Worm (Caenorhabditis elegans) whole organism, early embryonic: ENCODE measurements around the gene pals-22.

Source experiments
- B0310.2 ChIP-seq: sonication (generic microtip); optimal IDR thresholded peaks from 2 replicates; lab custom pipeline; 2016; ENCODE audit warnings: mild to moderate bottlenecking, missing genetic modification characterization, missing compliant biosample characterization
- F13C5.2 ChIP-seq: sonication (generic microtip); optimal IDR thresholded peaks from 2 replicates; lab custom pipeline; 2017; ENCODE audit warnings: mild to moderate bottlenecking, missing genetic modification characterization, inconsistent platforms, missing compliant biosample characterization
- aly-1 ChIP-seq: sonication (generic microtip); optimal IDR thresholded peaks from 2 replicates; lab custom pipeline; 2016; ENCODE audit warnings: missing genetic modification characterization, missing compliant biosample characterization
- ama-1 ChIP-seq: fragments of 150-350 bp; optimal IDR thresholded peaks from 2 replicates; lab custom pipeline; 2014
- ceh-13 ChIP-seq: fragments of 200-800 bp; sonication (Bioruptor generic); optimal IDR thresholded peaks from 2 replicates; lab custom pipeline; 2018; ENCODE audit warnings: mild to moderate bottlenecking, missing genetic modification characterization, missing compliant biosample characterization
- ceh-36 ChIP-seq: sonication (generic microtip); optimal IDR thresholded peaks from 2 replicates; lab custom pipeline; 2016; ENCODE audit warnings: missing genetic modification characterization, inconsistent platforms, missing compliant biosample characterization
- ets-7 ChIP-seq: sonication (generic microtip); optimal IDR thresholded peaks from 2 replicates; lab custom pipeline; 2016; ENCODE audit warnings: missing genotype, missing genetic modification characterization, missing compliant biosample characterization
- flt-1 ChIP-seq: fragments of 200-800 bp; sonication (Bioruptor generic); IDR thresholded peaks from 2 replicates; pipeline ENCODE4 v1.3.6; 2022; ENCODE audit warnings: missing genetic modification characterization, missing compliant biosample characterization
- hmbx-1 ChIP-seq: sonication (generic microtip); optimal IDR thresholded peaks from 2 replicates; lab custom pipeline; 2016; ENCODE audit warnings: mild to moderate bottlenecking, missing genetic modification characterization, missing compliant biosample characterization
- hmg-4 ChIP-seq: fragments of 200-800 bp; sonication (Bioruptor generic); optimal IDR thresholded peaks from 2 replicates; lab custom pipeline; 2018; ENCODE audit warnings: mild to moderate bottlenecking, missing genetic modification characterization, missing compliant biosample characterization
- hnd-1 ChIP-seq: sonication (generic microtip); optimal IDR thresholded peaks from 2 replicates; lab custom pipeline; 2016; ENCODE audit warnings: missing genetic modification characterization, missing compliant biosample characterization
- pes-1 ChIP-seq: fragments of 200-800 bp; sonication (Bioruptor generic); IDR thresholded peaks from 2 replicates; pipeline ENCODE4 v1.3.6; 2022; ENCODE audit warnings: missing genetic modification reagents, missing genetic modification characterization, missing compliant biosample characterization
- scrt-1 ChIP-seq: fragments of 200-800 bp; sonication (Bioruptor generic); IDR thresholded peaks from 2 replicates; pipeline ENCODE4 v1.3.6; 2022; ENCODE audit warnings: missing genetic modification characterization, missing compliant biosample characterization
- sea-1 ChIP-seq: fragments of 200-800 bp; sonication (Bioruptor generic); conservative IDR thresholded peaks from 2 replicates; pipeline ENCODE4 v1.3.6; 2022; ENCODE audit warnings: missing genetic modification characterization, missing compliant biosample characterization
- tbx-11 ChIP-seq: fragments of 200-800 bp; sonication (Bioruptor generic); IDR thresholded peaks from 2 replicates; pipeline ENCODE4 v1.3.6; 2022; ENCODE audit warnings: missing genetic modification characterization, missing compliant biosample characterization
- tbx-37 ChIP-seq: fragments of 200-800 bp; sonication (Bioruptor generic); conservative IDR thresholded peaks from 2 replicates; pipeline ENCODE4 v1.3.6; 2022; ENCODE audit warnings: missing genetic modification reagents, missing genetic modification characterization, missing compliant biosample characterization
- tra-4 ChIP-seq: sonication (generic microtip); optimal IDR thresholded peaks from 2 replicates; lab custom pipeline; 2017; ENCODE audit warnings: missing genetic modification characterization, missing compliant biosample characterization

Gene pals-22

ce11 chrIII:169478-169877, 37.3 kb downstream of the pals-22 start, which contains the start of gene F40G9.18:
F40G9.18 (minus strand) TSS chrIII:169578.
- TF ChIP-seq flt-1 (GFP tag; lab: Robert Waterston, UW) (no peak), aly-1 (tag; lab: Kevin White, UChicago) (no peak), tbx-11 (GFP tag; lab: Robert Waterston, UW) (no peak), F13C5.2 (tag; lab: Kevin White, UChicago) (no peak), tra-4 (tag; lab: Kevin White, UChicago) (no peak), hnd-1 (no peak), B0310.2 (tag; lab: Kevin White, UChicago) (no peak), ceh-13 (no peak)

ce11 chrIII:171617-172016, 39.4 kb downstream of the pals-22 start, which contains the start of the genes F40G9.9 and F40G9.12:
F40G9.9 (minus strand) TSS chrIII:171717.
F40G9.12 (plus strand) TSS chrIII:171847.
- TF ChIP-seq hmbx-1 (tag; lab: Kevin White, UChicago), result no peak
- no peak for TF ChIP-seq scrt-1
- no peak for TF ChIP-seq ets-7 (tag; lab: Kevin White, UChicago)
- no peak for TF ChIP-seq ama-1 (lab: Kevin White, UChicago)
- TF ChIP-seq pes-1 (GFP tag; lab: Robert Waterston, UW), result no peak
- TF ChIP-seq tbx-37 (GFP tag; lab: Robert Waterston, UW), result no peak
- TF ChIP-seq flt-1 (GFP tag; lab: Robert Waterston, UW), result no peak
- TF ChIP-seq ceh-36, result no peak
- TF ChIP-seq tbx-11 (GFP tag; lab: Robert Waterston, UW), result no peak
- no peak for TF ChIP-seq sea-1 (GFP tag; lab: Robert Waterston, UW)
- no peak for TF ChIP-seq aly-1 (tag; lab: Kevin White, UChicago)
- no peak for TF ChIP-seq B0310.2 (tag; lab: Kevin White, UChicago)

ce11 chrIII:173501-173900, 41.3 kb downstream of the pals-22 start, which contains the start of gene F40G9.19:
F40G9.19 (plus strand) TSS chrIII:173801.
- no peak for TF ChIP-seq ceh-13
- TF ChIP-seq B0310.2 (tag; lab: Kevin White, UChicago), result no peak
- TF ChIP-seq hnd-1, result no peak
- TF ChIP-seq tbx-11 (GFP tag; lab: Robert Waterston, UW), result no peak
- no peak for TF ChIP-seq ama-1 (lab: Kevin White, UChicago)
- no peak for TF ChIP-seq pes-1 (GFP tag; lab: Robert Waterston, UW)
- no peak for TF ChIP-seq ets-7 (tag; lab: Kevin White, UChicago)
- no peak for TF ChIP-seq ceh-36
- TF ChIP-seq flt-1 (GFP tag; lab: Robert Waterston, UW), result no peak
- TF ChIP-seq F13C5.2 (tag; lab: Kevin White, UChicago), result no peak
- TF ChIP-seq tbx-37 (GFP tag; lab: Robert Waterston, UW), result no peak
- no peak for TF ChIP-seq hmbx-1 (tag; lab: Kevin White, UChicago)
- no peak for TF ChIP-seq tra-4 (tag; lab: Kevin White, UChicago)
- TF ChIP-seq sea-1 (GFP tag; lab: Robert Waterston, UW), result no peak
- no peak for TF ChIP-seq aly-1 (tag; lab: Kevin White, UChicago)

ce11 chrIII:175733-176132, 43.5 kb downstream of the pals-22 start, which contains the start of gene clec-148:
clec-148 (minus strand) TSS chrIII:175833.
- TF ChIP-seq aly-1 (tag; lab: Kevin White, UChicago), result no peak
- no peak for TF ChIP-seq ceh-13
- TF ChIP-seq tbx-37 (GFP tag; lab: Robert Waterston, UW), result no peak
- no peak for TF ChIP-seq pes-1 (GFP tag; lab: Robert Waterston, UW)
- TF ChIP-seq sea-1 (GFP tag; lab: Robert Waterston, UW), result no peak
- TF ChIP-seq hmg-4, result no peak
- no peak for TF ChIP-seq hmbx-1 (tag; lab: Kevin White, UChicago)

- TF ChIP-seq pes-1 (GFP tag; lab: Robert Waterston, UW) (no peak), tbx-11 (GFP tag; lab: Robert Waterston, UW) (no peak), hmg-4 (no peak), tbx-37 (GFP tag; lab: Robert Waterston, UW) (no peak), B0310.2 (tag; lab: Kevin White, UChicago) (no peak), F13C5.2 (tag; lab: Kevin White, UChicago) (no peak), hnd-1 (no peak), tra-4 (tag; lab: Kevin White, UChicago) (no peak), ceh-13 (no peak), flt-1 (GFP tag; lab: Robert Waterston, UW) (no peak), ceh-36 (no peak), scrt-1 (no peak)
Observed at ce11 chrIII:177715-178114, 45.5 kb downstream of the pals-22 start, which contains the start of gene F40G9.14. F40G9.14 (minus strand) TSS chrIII:177815.

ce11 chrIII:178126-178525, 45.9 kb downstream of the pals-22 start:
- TF ChIP-seq ets-7 (tag; lab: Kevin White, UChicago) (no peak), ama-1 (lab: Kevin White, UChicago) (peak; percentile 91), aly-1 (tag; lab: Kevin White, UChicago) (no peak), sea-1 (GFP tag; lab: Robert Waterston, UW) (peak; percentile 67; the same call in 1 of the 2 replicates)

- no peak for TF ChIP-seq tra-4 (tag; lab: Kevin White, UChicago)
- TF ChIP-seq tbx-11 (GFP tag; lab: Robert Waterston, UW), result 0 out of 2 replicates have a peak, but pooled peaks have one; percentile 37
- peak; percentile 60 for TF ChIP-seq hmg-4
- TF ChIP-seq F13C5.2 (tag; lab: Kevin White, UChicago), result no peak
- TF ChIP-seq ama-1 (lab: Kevin White, UChicago), result no peak
- TF ChIP-seq B0310.2 (tag; lab: Kevin White, UChicago), result no peak
- no peak for TF ChIP-seq ceh-36
Observed at ce11 chrIII:179123-179592, 46.9 kb downstream of the pals-22 start, which contains the start of gene F40G9.6. F40G9.6 (plus strand) TSS chrIII:179542.

ce11 chrIII:180963-181362, 48.7 kb downstream of the pals-22 start, which contains the start of gene F40G9.5:
F40G9.5 (plus strand) TSS chrIII:181263.
- TF ChIP-seq tbx-37 (GFP tag; lab: Robert Waterston, UW), result no peak
- no peak for TF ChIP-seq hnd-1
- TF ChIP-seq pes-1 (GFP tag; lab: Robert Waterston, UW), result no peak
- no peak for TF ChIP-seq ets-7 (tag; lab: Kevin White, UChicago)
- no peak for TF ChIP-seq aly-1 (tag; lab: Kevin White, UChicago)
- no peak for TF ChIP-seq sea-1 (GFP tag; lab: Robert Waterston, UW)
- TF ChIP-seq ceh-36, result no peak
- TF ChIP-seq ama-1 (lab: Kevin White, UChicago), result no peak
- no peak for TF ChIP-seq tbx-11 (GFP tag; lab: Robert Waterston, UW)
- TF ChIP-seq scrt-1, result no peak
- no peak for TF ChIP-seq F13C5.2 (tag; lab: Kevin White, UChicago)
- no peak for TF ChIP-seq flt-1 (GFP tag; lab: Robert Waterston, UW)
- TF ChIP-seq hmbx-1 (tag; lab: Kevin White, UChicago), result no peak
- TF ChIP-seq tra-4 (tag; lab: Kevin White, UChicago), result no peak
- TF ChIP-seq B0310.2 (tag; lab: Kevin White, UChicago), result no peak
- no peak for TF ChIP-seq hmg-4
- TF ChIP-seq ceh-13, result no peak
